Fruit fly (Drosophila melanogaster) whole organism, embryonic: ENCODE results near the gene eIF4G2.

Experiments
- Abd-B ChIP-seq: fragments of 200-800 bp; sonication (Bioruptor generic); optimal IDR thresholded peaks from 2 replicates; lab custom pipeline; 2018; ENCODE audit warnings: missing biosample characterization, mild to moderate bottlenecking, missing genetic modification characterization, moderate library complexity
- Blimp-1 ChIP-seq: fragments of 200-800 bp; sonication (Bioruptor generic); optimal IDR thresholded peaks from 3 replicates; lab custom pipeline; 2018; ENCODE audit warnings: missing biosample characterization, missing genetic modification characterization, mild to moderate bottlenecking, moderate library complexity, missing genetic modification reagents
- BtbVII ChIP-seq: fragments of 200-800 bp; sonication (Bioruptor generic); optimal IDR thresholded peaks from 3 replicates; lab custom pipeline; 2017; ENCODE audit warnings: missing biosample characterization, mild to moderate bottlenecking, missing genetic modification characterization
- CG10147 ChIP-seq: fragments of 200-800 bp; sonication (Bioruptor generic); optimal IDR thresholded peaks from 2 replicates; lab custom pipeline; 2019; ENCODE audit warnings: missing biosample characterization, mild to moderate bottlenecking, missing genetic modification characterization, moderate library complexity
- CG11560 ChIP-seq: fragments of 200-800 bp; sonication (Bioruptor generic); IDR thresholded peaks from 3 replicates; pipeline ENCODE4 v1.3.6; 2022; ENCODE audit warnings: missing biosample characterization, missing genetic modification characterization
- CG12299 ChIP-seq: fragments of 200-800 bp; sonication (Bioruptor generic); optimal IDR thresholded peaks from 2 replicates; lab custom pipeline; 2018; ENCODE audit warnings: missing biosample characterization, mild to moderate bottlenecking, missing genetic modification characterization
- CG13287 ChIP-seq: fragments of 200-800 bp; sonication (Bioruptor generic); IDR thresholded peaks from 2 replicates; pipeline ENCODE4 v1.3.6; 2022; ENCODE audit warnings: missing biosample characterization, missing genetic modification characterization; ENCODE audit not compliant: partially characterized antibody
- CG14441 ChIP-seq: fragments of 200-800 bp; sonication (Bioruptor generic); IDR thresholded peaks from 2 replicates; pipeline ENCODE4 v1.3.6; 2022; ENCODE audit warnings: missing biosample characterization, missing genetic modification characterization
- CG15479 ChIP-seq: fragments of 200-800 bp; sonication (Bioruptor generic); optimal IDR thresholded peaks from 3 replicates; lab custom pipeline; 2019; ENCODE audit warnings: missing biosample characterization, mild to moderate bottlenecking, missing genetic modification characterization, moderate library complexity
- CG16779 ChIP-seq: fragments of 200-800 bp; sonication (Bioruptor generic); IDR thresholded peaks from 2 replicates; pipeline ENCODE4 v1.3.6; 2022; ENCODE audit warnings: missing biosample characterization, missing genetic modification characterization
- CG16813 ChIP-seq: fragments of 200-800 bp; sonication (Bioruptor generic); IDR thresholded peaks from 3 replicates; pipeline ENCODE4 v1.3.6; 2022; ENCODE audit warnings: missing biosample characterization, missing genetic modification characterization; ENCODE audit not compliant: partially characterized antibody
- CG17359 ChIP-seq: fragments of 200-800 bp; sonication (Bioruptor generic); optimal IDR thresholded peaks from 3 replicates; lab custom pipeline; 2018; ENCODE audit warnings: missing biosample characterization, mild to moderate bottlenecking, missing genetic modification characterization, moderate library complexity
- CG17912 ChIP-seq: fragments of 200-800 bp; sonication (Bioruptor generic); optimal IDR thresholded peaks from 2 replicates; lab custom pipeline; 2018; ENCODE audit warnings: missing biosample characterization, mild to moderate bottlenecking, missing genetic modification characterization
- CG2116 ChIP-seq: fragments of 200-800 bp; sonication (Bioruptor generic); optimal IDR thresholded peaks from 3 replicates; lab custom pipeline; 2018; ENCODE audit warnings: missing biosample characterization, mild to moderate bottlenecking, missing genetic modification characterization
- CG6791 ChIP-seq: fragments of 200-800 bp; sonication (Bioruptor generic); IDR thresholded peaks from 3 replicates; pipeline ENCODE4 v1.3.6; 2022; ENCODE audit warnings: missing biosample characterization, missing genetic modification characterization; ENCODE audit not compliant: partially characterized antibody
- HLH4C ChIP-seq: fragments of 200-800 bp; sonication (Bioruptor generic); IDR thresholded peaks from 3 replicates; pipeline ENCODE4 v1.3.6; 2022; ENCODE audit warnings: missing biosample characterization, missing genetic modification characterization; ENCODE audit not compliant: partially characterized antibody
- Hey ChIP-seq: fragments of 200-800 bp; sonication (Bioruptor generic); optimal IDR thresholded peaks from 3 replicates; lab custom pipeline; 2018; ENCODE audit warnings: missing biosample characterization, mild to moderate bottlenecking, missing genetic modification characterization
- Hmr ChIP-seq: fragments of 200-800 bp; sonication (Bioruptor generic); optimal IDR thresholded peaks from 3 replicates; lab custom pipeline; 2017; ENCODE audit warnings: mild to moderate bottlenecking, missing biosample characterization, missing genetic modification reagents, missing genetic modification characterization
- Hr78 ChIP-seq, 2 experiments: fragments of 200-800 bp in 1 of 2; fragments of >200 bp in 1 of 2; sonication (Bioruptor generic) in 1 of 2; optimal IDR thresholded peaks; 2 replicates each; lab custom pipeline; 2017 to 2019; ENCODE audit warnings: missing biosample characterization in 2 of 2, missing genetic modification characterization in 2 of 2, mild to moderate bottlenecking in 1 of 2, moderate library complexity in 1 of 2
- Kr ChIP-seq: fragments of 200-800 bp; sonication (Bioruptor generic); optimal IDR thresholded peaks from 2 replicates; lab custom pipeline; 2017; ENCODE audit warnings: missing biosample characterization, mild to moderate bottlenecking, missing genetic modification characterization
- Lhr ChIP-seq: fragments of 200-800 bp; sonication (Bioruptor generic); optimal IDR thresholded peaks from 3 replicates; lab custom pipeline; 2017; ENCODE audit warnings: mild to moderate bottlenecking, missing biosample characterization, missing genetic modification reagents, missing genetic modification characterization
- Lpt ChIP-seq: fragments of >200 bp; optimal IDR thresholded peaks from 2 replicates; lab custom pipeline; 2018; ENCODE audit warnings: missing biosample characterization, missing genetic modification characterization
- MTF-1 ChIP-seq: fragments of 200-800 bp; sonication (Bioruptor generic); optimal IDR thresholded peaks from 2 replicates; lab custom pipeline; 2018; ENCODE audit warnings: missing biosample characterization, mild to moderate bottlenecking, missing genetic modification characterization, borderline replicate concordance
- Med ChIP-seq: fragments of 200-800 bp; sonication (Bioruptor generic); peaks from one replicate; lab custom pipeline; 2016; ENCODE audit warnings: missing biosample characterization, missing genetic modification characterization, mild to moderate bottlenecking, inconsistent platforms, moderate library complexity
- Nf-YA ChIP-seq: fragments of 200-800 bp; sonication (Bioruptor generic); IDR thresholded peaks from 2 replicates; pipeline ENCODE4 v1.3.6; 2022; ENCODE audit warnings: missing biosample characterization, missing genetic modification characterization
- Rfx ChIP-seq: fragments of 200-800 bp; sonication (Bioruptor generic); IDR thresholded peaks from 2 replicates; pipeline ENCODE4 v1.3.6; 2022; ENCODE audit warnings: missing biosample characterization, missing genetic modification characterization
- Stat92E ChIP-seq, 3 experiments: fragments of >200 bp in 2 of 3; fragments of 200-800 bp in 1 of 3; sonication (Bioruptor generic) in 1 of 3; optimal IDR thresholded peaks; 2 replicates each; lab custom pipeline; 2017 to 2019; ENCODE audit warnings: missing biosample characterization in 3 of 3, missing genetic modification characterization in 3 of 3, mild to moderate bottlenecking in 1 of 3, moderate library complexity in 1 of 3
- Xrp1 ChIP-seq: fragments of 200-800 bp; sonication (Bioruptor generic); IDR thresholded peaks from 2 replicates; pipeline ENCODE4 v1.3.6; 2022; ENCODE audit warnings: missing biosample characterization, missing genetic modification characterization
- YL-1 ChIP-seq: fragments of 200-800 bp; sonication (Bioruptor generic); optimal IDR thresholded peaks from 3 replicates; lab custom pipeline; 2017; ENCODE audit warnings: missing biosample characterization, mild to moderate bottlenecking, missing genetic modification characterization
- bab2 ChIP-seq: fragments of 200-800 bp; sonication (Bioruptor generic); optimal IDR thresholded peaks from 2 replicates; lab custom pipeline; 2016; ENCODE audit warnings: missing biosample characterization, missing genetic modification characterization
- cas ChIP-seq: fragments of 200-800 bp; sonication (Bioruptor generic); IDR thresholded peaks from 2 replicates; pipeline ENCODE4 v1.3.6; 2022; ENCODE audit warnings: missing biosample characterization, missing genetic modification characterization
- ci ChIP-seq: fragments of 200-800 bp; sonication (Bioruptor generic); IDR thresholded peaks from 3 replicates; pipeline ENCODE4 v1.3.6; 2022; ENCODE audit warnings: missing biosample characterization, missing genetic modification characterization
- croc ChIP-seq: fragments of 200-800 bp; sonication (Bioruptor generic); conservative IDR thresholded peaks from 3 replicates; pipeline ENCODE4 v1.3.6; 2022; ENCODE audit warnings: missing biosample characterization, missing genetic modification characterization
- dan ChIP-seq: fragments of 200-800 bp; sonication (Bioruptor generic); IDR thresholded peaks from 2 replicates; pipeline ENCODE4 v1.3.6; 2022; ENCODE audit warnings: missing biosample characterization, missing genetic modification characterization
- fu2 ChIP-seq: fragments of 200-800 bp; sonication (Bioruptor generic); optimal IDR thresholded peaks from 2 replicates; lab custom pipeline; 2016; ENCODE audit warnings: missing biosample characterization, missing genetic modification characterization
- gce ChIP-seq: fragments of 200-800 bp; sonication (Bioruptor generic); IDR thresholded peaks from 3 replicates; pipeline ENCODE4 v1.3.6; 2022; ENCODE audit warnings: missing biosample characterization, missing genetic modification characterization
- gsb-n ChIP-seq: fragments of 200-800 bp; sonication (Bioruptor generic); optimal IDR thresholded peaks from 3 replicates; lab custom pipeline; 2018; ENCODE audit warnings: missing biosample characterization, mild to moderate bottlenecking, missing genetic modification characterization
- jigr1 ChIP-seq: fragments of 200-800 bp; sonication (Bioruptor generic); IDR thresholded peaks from 3 replicates; pipeline ENCODE4 v1.3.6; 2022; ENCODE audit warnings: missing biosample characterization, missing genetic modification characterization
- kni ChIP-seq: fragments of 200-800 bp; sonication (Bioruptor generic); optimal IDR thresholded peaks from 3 replicates; lab custom pipeline; 2017; ENCODE audit warnings: mild to moderate bottlenecking, missing biosample characterization, missing genetic modification reagents, missing genetic modification characterization
- phol ChIP-seq: fragments of 200-800 bp; sonication (Bioruptor generic); optimal IDR thresholded peaks from 3 replicates; lab custom pipeline; 2018; ENCODE audit warnings: missing biosample characterization, mild to moderate bottlenecking, missing genetic modification characterization, moderate library complexity
- prd ChIP-seq, 3 experiments: fragments of >200 bp in 2 of 3; fragments of 200-800 bp in 1 of 3; sonication (Bioruptor generic) in 1 of 3; optimal IDR thresholded peaks in 2 of 3; IDR thresholded peaks in 1 of 3; 2 replicates in 2 of 3; 3 replicates in 1 of 3; pipeline versions ENCODE4 v1.3.6 to Lab custom; 2017 to 2022; ENCODE audit warnings: missing biosample characterization in 1 of 3, missing genetic modification characterization in 1 of 3
- pros ChIP-seq: fragments of 200-800 bp; sonication (Bioruptor generic); optimal IDR thresholded peaks from 3 replicates; lab custom pipeline; 2019; ENCODE audit warnings: missing biosample characterization, mild to moderate bottlenecking, missing genetic modification characterization, moderate library complexity
- repo ChIP-seq: fragments of 200-800 bp; sonication (Bioruptor generic); optimal IDR thresholded peaks from 2 replicates; lab custom pipeline; 2016; ENCODE audit warnings: missing biosample characterization, missing genetic modification characterization
- row ChIP-seq: fragments of 200-800 bp; sonication (Bioruptor generic); IDR thresholded peaks from 3 replicates; pipeline ENCODE4 v1.3.6; 2022; ENCODE audit warnings: missing biosample characterization, missing genetic modification characterization
- slp2 ChIP-seq: fragments of 200-800 bp; sonication (Bioruptor generic); optimal IDR thresholded peaks from 2 replicates; lab custom pipeline; 2016; ENCODE audit warnings: missing biosample characterization, missing genetic modification characterization
- tll ChIP-seq, 2 experiments: fragments of 200-800 bp in 1 of 2; fragments of >200 bp in 1 of 2; sonication (Bioruptor generic) in 1 of 2; optimal IDR thresholded peaks; 2 replicates each; lab custom pipeline; 2017 to 2019; ENCODE audit warnings: missing biosample characterization in 2 of 2, missing genetic modification characterization in 2 of 2, mild to moderate bottlenecking in 1 of 2, moderate library complexity in 1 of 2
- twi ChIP-seq: fragments of 200-800 bp; optimal IDR thresholded peaks from 2 replicates; lab custom pipeline; 2019; ENCODE audit warnings: missing biosample characterization, mild to moderate bottlenecking, missing genetic modification characterization, moderate library complexity

eIF4G2 gene

dm6 chr3R:23790483-23791175, 28.4 kb downstream of the eIF4G2 start:
- TF ChIP-seq CG13287 (GFP tag; lab: Robert Waterston, UW): no peak
- TF ChIP-seq dan (GFP tag; lab: Robert Waterston, UW): no peak
- no peak for TF ChIP-seq jigr1
- peak; percentile 77 for TF ChIP-seq Kr
- no peak for TF ChIP-seq Hey (tag; lab: Kevin White, UChicago)
- TF ChIP-seq Xrp1 (GFP tag; lab: Robert Waterston, UW): 0 out of 2 replicates have a peak, but pooled peaks have one; percentile 15
- TF ChIP-seq CG17359: peak; percentile 29
- peak in 1 of 2 experiments; percentile 51 for TF ChIP-seq tll (GFP tag; optimal IDR thresholded peaks at IDR 0.05; lab: Kevin White, UChicago)
- TF ChIP-seq cas (GFP tag; lab: Robert Waterston, UW): no peak
- TF ChIP-seq Med: peak; percentile 83
- no peak for TF ChIP-seq YL-1 (GFP tag; lab: Kevin White, UChicago)
- TF ChIP-seq Stat92E (GFP tag; optimal IDR thresholded peaks at IDR 0.05; lab: Kevin White, UChicago): peak in 1 of 3 experiments; percentile 56
- peak; percentile 54 for TF ChIP-seq pros (GFP tag; lab: Kevin White, UChicago)
- peak; percentile 82 for TF ChIP-seq kni
- TF ChIP-seq CG11560: no peak
- TF ChIP-seq twi: peak; percentile 93
- TF ChIP-seq Hmr: no peak
- TF ChIP-seq CG17912 (GFP tag; lab: Kevin White, UChicago): no peak
- no peak for TF ChIP-seq CG12299 (tag; lab: Kevin White, UChicago)
- no peak for TF ChIP-seq prd (optimal IDR thresholded peaks at IDR 0.05; lab: Kevin White, UChicago)
- TF ChIP-seq prd (GFP tag; IDR thresholded peaks at IDR 0.05; lab: Robert Waterston, UW): peak; percentile 29; the same call in 1 of the 3 replicates
- TF ChIP-seq row (GFP tag; lab: Robert Waterston, UW): peak; percentile 64
- TF ChIP-seq slp2 (GFP tag; lab: Kevin White, UChicago): no peak
- no peak for TF ChIP-seq BtbVII (GFP tag; lab: Kevin White, UChicago)
- TF ChIP-seq Hr78 (GFP tag; optimal IDR thresholded peaks at IDR 0.05; lab: Kevin White, UChicago): peak in 1 of 2 experiments; percentile 90
- no peak for TF ChIP-seq Nf-YA (GFP tag; lab: Robert Waterston, UW)
- no peak for TF ChIP-seq CG14441 (GFP tag; lab: Robert Waterston, UW)
- no peak for TF ChIP-seq gce (GFP tag; lab: Robert Waterston, UW)
- 0 out of 3 replicates have a peak, but pooled peaks have one; percentile 25 for TF ChIP-seq CG6791 (GFP tag; lab: Robert Waterston, UW)
- TF ChIP-seq repo (GFP tag; lab: Kevin White, UChicago): no peak
- TF ChIP-seq Rfx (GFP tag; lab: Robert Waterston, UW): no peak; the same call in 1 of the 2 replicates
- TF ChIP-seq CG2116 (GFP tag; lab: Kevin White, UChicago): no peak
- TF ChIP-seq Lhr: no peak
- no peak for TF ChIP-seq Lpt
- no peak for TF ChIP-seq MTF-1 (GFP tag; lab: Kevin White, UChicago)
- TF ChIP-seq Blimp-1 (GFP tag; lab: Kevin White, UChicago): peak; percentile 56
- 0 out of 3 replicates have a peak, but pooled peaks have one; percentile 35 for TF ChIP-seq ci (GFP tag; lab: Robert Waterston, UW)
- TF ChIP-seq HLH4C: no peak
- TF ChIP-seq Abd-B: peak; percentile 10
- TF ChIP-seq gsb-n (tag; lab: Kevin White, UChicago): no peak
- TF ChIP-seq CG16779 (GFP tag; lab: Robert Waterston, UW): no peak
- peak; percentile 37 for TF ChIP-seq CG15479
- no peak for TF ChIP-seq phol
- no peak for TF ChIP-seq croc (GFP tag; lab: Robert Waterston, UW)
- no peak for TF ChIP-seq fu2 (GFP tag; lab: Kevin White, UChicago)
- TF ChIP-seq CG10147 (GFP tag; lab: Kevin White, UChicago): no peak
- peak; percentile 16 for TF ChIP-seq bab2 (GFP tag; lab: Kevin White, UChicago)
- TF ChIP-seq CG16813: no peak
